Fruit fly (Drosophila melanogaster) whole organism, embryonic: Measurements from ENCODE around the gene Usp1.

Experiments
- Bteb2 ChIP-seq: fragments of 200-800 bp; sonication (Bioruptor generic); optimal IDR thresholded peaks from 2 replicates; lab custom pipeline; 2016; ENCODE audit warnings: missing biosample characterization, missing genetic modification characterization
- CG10147 ChIP-seq: fragments of 200-800 bp; sonication (Bioruptor generic); optimal IDR thresholded peaks from 2 replicates; lab custom pipeline; 2019; ENCODE audit warnings: missing biosample characterization, mild to moderate bottlenecking, missing genetic modification characterization, moderate library complexity
- CG10267 ChIP-seq: fragments of 200-800 bp; sonication (Bioruptor generic); optimal IDR thresholded peaks from 2 replicates; lab custom pipeline; 2018; ENCODE audit warnings: missing biosample characterization, mild to moderate bottlenecking, missing genetic modification characterization, moderate library complexity
- CG12769 ChIP-seq: fragments of 200-800 bp; sonication (Bioruptor generic); optimal IDR thresholded peaks from 2 replicates; lab custom pipeline; 2019; ENCODE audit warnings: missing biosample characterization, mild to moderate bottlenecking, missing genetic modification characterization, moderate library complexity
- CG13624 ChIP-seq: fragments of 200-800 bp; sonication (Bioruptor generic); optimal IDR thresholded peaks from 2 replicates; lab custom pipeline; 2016; ENCODE audit warnings: missing biosample characterization, missing genetic modification characterization
- CG15514 ChIP-seq: fragments of 200-800 bp; sonication (Bioruptor generic); optimal IDR thresholded peaks from 3 replicates; lab custom pipeline; 2017; ENCODE audit warnings: missing biosample characterization, missing genetic modification characterization, mild to moderate bottlenecking, moderate library complexity, missing genetic modification reagents
- CG1603 ChIP-seq: fragments of 200-800 bp; sonication (Bioruptor generic); optimal IDR thresholded peaks from 2 replicates; lab custom pipeline; 2019; ENCODE audit warnings: missing biosample characterization, mild to moderate bottlenecking, missing genetic modification characterization, moderate library complexity
- CG16813 ChIP-seq: fragments of 200-800 bp; sonication (Bioruptor generic); IDR thresholded peaks from 3 replicates; pipeline ENCODE4 v1.3.6; 2022; ENCODE audit warnings: missing biosample characterization, missing genetic modification characterization; ENCODE audit not compliant: partially characterized antibody
- CG17328 ChIP-seq: fragments of 200-800 bp; sonication (Bioruptor generic); IDR thresholded peaks from 2 replicates; pipeline ENCODE4 v1.3.6; 2022; ENCODE audit warnings: missing biosample characterization, missing genetic modification characterization
- CG17361 ChIP-seq: fragments of 200-800 bp; sonication (Bioruptor generic); IDR thresholded peaks from 3 replicates; pipeline ENCODE4 v1.3.6; 2022; ENCODE audit warnings: missing biosample characterization, missing genetic modification characterization
- CG2120 ChIP-seq: fragments of 200-800 bp; sonication (Bioruptor generic); optimal IDR thresholded peaks from 3 replicates; lab custom pipeline; 2016; ENCODE audit warnings: missing biosample characterization, missing genetic modification characterization
- CG2712 ChIP-seq: fragments of 200-800 bp; optimal IDR thresholded peaks from 3 replicates; lab custom pipeline; 2019; ENCODE audit warnings: missing biosample characterization, mild to moderate bottlenecking, missing genetic modification characterization, moderate library complexity
- CG3065 ChIP-seq: fragments of 200-800 bp; sonication (Bioruptor generic); optimal IDR thresholded peaks from 2 replicates; lab custom pipeline; 2016; ENCODE audit warnings: missing biosample characterization, missing genetic modification characterization
- CG34422 ChIP-seq: fragments of 200-800 bp; sonication (Bioruptor generic); IDR thresholded peaks from 3 replicates; pipeline ENCODE4 v1.3.6; 2022; ENCODE audit warnings: missing biosample characterization, missing genetic modification characterization
- CG42726 ChIP-seq: fragments of 200-800 bp; sonication (Bioruptor generic); IDR thresholded peaks from 2 replicates; pipeline ENCODE4 v1.3.6; 2022; ENCODE audit warnings: missing biosample characterization, missing genetic modification characterization; ENCODE audit not compliant: partially characterized antibody
- CG6791 ChIP-seq: fragments of 200-800 bp; sonication (Bioruptor generic); IDR thresholded peaks from 3 replicates; pipeline ENCODE4 v1.3.6; 2022; ENCODE audit warnings: missing biosample characterization, missing genetic modification characterization; ENCODE audit not compliant: partially characterized antibody
- CG7556 ChIP-seq: fragments of 200-800 bp; sonication (Bioruptor generic); optimal IDR thresholded peaks from 2 replicates; lab custom pipeline; 2017; ENCODE audit warnings: missing biosample characterization, mild to moderate bottlenecking, missing genetic modification characterization
- CG8089 ChIP-seq: fragments of 200-800 bp; sonication (Bioruptor generic); optimal IDR thresholded peaks from 3 replicates; lab custom pipeline; 2016; ENCODE audit warnings: missing biosample characterization, missing genetic modification characterization
- CG9609 ChIP-seq: fragments of 200-800 bp; sonication (Bioruptor generic); optimal IDR thresholded peaks from 3 replicates; lab custom pipeline; 2016; ENCODE audit warnings: missing biosample characterization, missing genetic modification characterization
- Doc3 ChIP-seq: fragments of 200-800 bp; sonication (Bioruptor generic); IDR thresholded peaks from 3 replicates; pipeline ENCODE4 v1.3.6; 2022; ENCODE audit warnings: missing biosample characterization, missing genetic modification characterization; ENCODE audit not compliant: partially characterized antibody
- Hsf ChIP-seq: fragments of 200-800 bp; sonication (Bioruptor generic); optimal IDR thresholded peaks from 3 replicates; lab custom pipeline; 2016; ENCODE audit warnings: missing biosample characterization, missing genetic modification characterization
- Lim3 ChIP-seq: fragments of 200-800 bp; sonication (Bioruptor generic); IDR thresholded peaks from 2 replicates; pipeline ENCODE4 v1.3.6; 2022; ENCODE audit warnings: missing biosample characterization, missing genetic modification characterization
- Med ChIP-seq: fragments of 200-800 bp; sonication (Bioruptor generic); peaks from one replicate; lab custom pipeline; 2016; ENCODE audit warnings: missing biosample characterization, missing genetic modification characterization, mild to moderate bottlenecking, inconsistent platforms, moderate library complexity
- Neu2 ChIP-seq: fragments of 200-800 bp; sonication (Bioruptor generic); optimal IDR thresholded peaks from 3 replicates; lab custom pipeline; 2016; ENCODE audit warnings: missing biosample characterization, missing genetic modification characterization, borderline replicate concordance
- Nf-YA ChIP-seq: fragments of 200-800 bp; sonication (Bioruptor generic); IDR thresholded peaks from 2 replicates; pipeline ENCODE4 v1.3.6; 2022; ENCODE audit warnings: missing biosample characterization, missing genetic modification characterization
- Pdp1 ChIP-seq, 2 experiments: fragments of 200-800 bp; sonication (Bioruptor generic); optimal IDR thresholded peaks; 3 replicates each; lab custom pipeline; 2016; ENCODE audit warnings: missing biosample characterization in 2 of 2, missing genetic modification characterization in 2 of 2, mild to moderate bottlenecking in 1 of 2, moderate library complexity in 1 of 2
- Scr ChIP-seq: fragments of 200-800 bp; sonication (Bioruptor generic); IDR thresholded peaks from 2 replicates; pipeline ENCODE4 v1.3.6; 2022; ENCODE audit warnings: missing biosample characterization, missing genetic modification characterization; ENCODE audit not compliant: partially characterized antibody
- Sry-β ChIP-seq: fragments of 200-800 bp; sonication (Bioruptor generic); optimal IDR thresholded peaks from 2 replicates; lab custom pipeline; 2018; ENCODE audit warnings: missing biosample characterization, mild to moderate bottlenecking, missing genetic modification characterization, moderate library complexity
- Xbp1 ChIP-seq: fragments of 200-800 bp; sonication (Bioruptor generic); optimal IDR thresholded peaks from 3 replicates; lab custom pipeline; 2016; ENCODE audit warnings: missing biosample characterization, mild to moderate bottlenecking, missing genetic modification characterization
- ab ChIP-seq: fragments of 200-800 bp; sonication (Bioruptor generic); optimal IDR thresholded peaks from 2 replicates; lab custom pipeline; 2016; ENCODE audit warnings: missing biosample characterization, missing genetic modification characterization
- bowl ChIP-seq: fragments of 200-800 bp; sonication (Bioruptor generic); IDR thresholded peaks from 2 replicates; pipeline ENCODE4 v1.3.6; 2022; ENCODE audit warnings: missing biosample characterization, missing genetic modification characterization
- cwo ChIP-seq: fragments of 200-800 bp; sonication (Bioruptor generic); optimal IDR thresholded peaks from 3 replicates; lab custom pipeline; 2017; ENCODE audit warnings: missing biosample characterization, missing genetic modification characterization, mild to moderate bottlenecking, moderate library complexity, missing genetic modification reagents
- eve ChIP-seq, 2 experiments: fragments of >200 bp; optimal IDR thresholded peaks; 2 replicates each; lab custom pipeline; 2017; ENCODE audit warnings: missing biosample characterization in 2 of 2, missing genetic modification characterization in 2 of 2
- gsb-n ChIP-seq: fragments of 200-800 bp; sonication (Bioruptor generic); optimal IDR thresholded peaks from 3 replicates; lab custom pipeline; 2018; ENCODE audit warnings: missing biosample characterization, mild to moderate bottlenecking, missing genetic modification characterization
- hbn ChIP-seq: fragments of 200-800 bp; sonication (Bioruptor generic); IDR thresholded peaks from 2 replicates; pipeline ENCODE4 v1.3.6; 2022; ENCODE audit warnings: missing biosample characterization, missing genetic modification characterization; ENCODE audit not compliant: partially characterized antibody
- her ChIP-seq: fragments of 200-800 bp; sonication (Bioruptor generic); optimal IDR thresholded peaks from 2 replicates; lab custom pipeline; 2016; ENCODE audit warnings: missing biosample characterization, missing genetic modification characterization
- insv ChIP-seq, 2 experiments: fragments of 200-800 bp; sonication (Bioruptor generic); optimal IDR thresholded peaks; 3 replicates each; lab custom pipeline; 2016 to 2018; ENCODE audit warnings: missing biosample characterization in 2 of 2, missing genetic modification characterization in 2 of 2
- knrl ChIP-seq: fragments of 200-800 bp; sonication (Bioruptor generic); IDR thresholded peaks from 3 replicates; pipeline ENCODE4 v1.3.6; 2022; ENCODE audit warnings: missing biosample characterization, missing genetic modification characterization; ENCODE audit not compliant: partially characterized antibody
- lbe ChIP-seq: fragments of 200-800 bp; sonication (Bioruptor generic); optimal IDR thresholded peaks from 2 replicates; lab custom pipeline; 2016; ENCODE audit warnings: missing biosample characterization, mild to moderate bottlenecking, missing genetic modification characterization
- nerfin-1 ChIP-seq: fragments of 200-800 bp; sonication (Bioruptor generic); optimal IDR thresholded peaks from 3 replicates; lab custom pipeline; 2019; ENCODE audit warnings: missing biosample characterization, mild to moderate bottlenecking, missing genetic modification characterization, moderate library complexity
- onecut ChIP-seq: fragments of 200-800 bp; sonication (Bioruptor generic); IDR thresholded peaks from 2 replicates; pipeline ENCODE4 v1.3.6; 2022; ENCODE audit warnings: missing biosample characterization, missing genetic modification characterization
- pita ChIP-seq: fragments of 200-800 bp; sonication (Bioruptor generic); optimal IDR thresholded peaks from 2 replicates; lab custom pipeline; 2017; ENCODE audit warnings: missing biosample characterization, mild to moderate bottlenecking, missing genetic modification characterization
- rib ChIP-seq: fragments of 200-800 bp; sonication (Bioruptor generic); IDR thresholded peaks from 2 replicates; pipeline ENCODE4 v1.3.6; 2022; ENCODE audit warnings: missing biosample characterization, missing genetic modification characterization
- row ChIP-seq: fragments of 200-800 bp; sonication (Bioruptor generic); IDR thresholded peaks from 3 replicates; pipeline ENCODE4 v1.3.6; 2022; ENCODE audit warnings: missing biosample characterization, missing genetic modification characterization
- sd ChIP-seq: fragments of 200-800 bp; sonication (Bioruptor generic); optimal IDR thresholded peaks from 3 replicates; lab custom pipeline; 2018; ENCODE audit warnings: missing biosample characterization, mild to moderate bottlenecking, missing genetic modification characterization, moderate library complexity
- twi ChIP-seq: fragments of 200-800 bp; optimal IDR thresholded peaks from 2 replicates; lab custom pipeline; 2019; ENCODE audit warnings: missing biosample characterization, mild to moderate bottlenecking, missing genetic modification characterization, moderate library complexity
- unc-4 ChIP-seq: fragments of 200-800 bp; sonication (Bioruptor generic); IDR thresholded peaks from 2 replicates; pipeline ENCODE4 v1.3.6; 2022; ENCODE audit warnings: missing biosample characterization, missing genetic modification characterization; ENCODE audit not compliant: partially characterized antibody
- vvl ChIP-seq: fragments of 200-800 bp; sonication (Bioruptor generic); IDR thresholded peaks from 2 replicates; pipeline ENCODE4 v1.3.6; 2022; ENCODE audit warnings: missing biosample characterization, missing genetic modification characterization
- zen ChIP-seq: fragments of 200-800 bp; sonication (Bioruptor generic); optimal IDR thresholded peaks from 3 replicates; lab custom pipeline; 2018; ENCODE audit warnings: missing biosample characterization, mild to moderate bottlenecking, missing genetic modification characterization, moderate library complexity

Gene Usp1

DNA sequence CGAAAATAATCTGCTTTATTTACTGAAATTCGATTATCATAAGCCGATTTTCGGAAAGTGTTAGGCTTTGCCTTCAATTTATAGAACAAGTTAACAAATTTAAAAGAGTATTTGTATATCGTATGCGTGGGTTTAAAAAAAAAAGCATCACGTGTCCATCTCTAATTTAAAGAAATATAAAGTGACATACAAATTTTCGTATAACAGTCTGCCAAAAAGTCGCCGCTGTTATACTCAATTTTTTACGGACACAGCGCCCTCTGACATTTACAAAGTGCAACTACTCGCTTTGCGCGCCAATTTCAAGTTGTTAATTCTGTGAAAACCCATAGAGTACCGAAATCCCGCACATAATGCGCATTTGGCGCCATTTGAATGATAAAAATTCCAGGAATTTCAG lies 22.5 kb downstream of the Usp1 start (continued):
- no peak for TF ChIP-seq CG3065
- TF ChIP-seq CG2712 (tag; lab: Kevin White, UChicago): peak; percentile 51
- TF ChIP-seq her (GFP tag; lab: Kevin White, UChicago): peak; percentile 3
- TF ChIP-seq CG2120 (GFP tag; lab: Kevin White, UChicago): peak; percentile 46
- peak; percentile 54 for TF ChIP-seq Xbp1 (GFP tag; lab: Kevin White, UChicago)
- TF ChIP-seq rib (GFP tag; lab: Robert Waterston, UW): peak; percentile 55; the same call in 1 of the 2 replicates
- peak; percentile 61 for TF ChIP-seq vvl
- peak; percentile 74; the same call in 2 of the 3 replicates for TF ChIP-seq CG6791 (GFP tag; lab: Robert Waterston, UW)
- no peak for TF ChIP-seq CG9609 (GFP tag; lab: Kevin White, UChicago)
- peak; percentile 81 for TF ChIP-seq Scr (GFP tag; lab: Robert Waterston, UW)
- no peak for TF ChIP-seq CG7556 (GFP tag; lab: Kevin White, UChicago)
- TF ChIP-seq zen: peak; percentile 33
- peak; percentile 37 for TF ChIP-seq CG13624 (GFP tag; lab: Kevin White, UChicago)
- no peak for TF ChIP-seq Nf-YA
- TF ChIP-seq CG17328 (GFP tag; lab: Robert Waterston, UW): peak; percentile 52
- TF ChIP-seq Bteb2 (GFP tag; lab: Kevin White, UChicago): peak; percentile 3
- peak; percentile 13 for TF ChIP-seq CG8089 (GFP tag; lab: Kevin White, UChicago)
- TF ChIP-seq Med: peak; percentile 88
- TF ChIP-seq CG1603 (tag; lab: Kevin White, UChicago): peak; percentile 40
- TF ChIP-seq nerfin-1: peak; percentile 35
- TF ChIP-seq Neu2: peak; percentile 19
- TF ChIP-seq ab (GFP tag; lab: Kevin White, UChicago): no peak
- no peak for TF ChIP-seq Lim3 (GFP tag; lab: Robert Waterston, UW)
- peak; percentile 80 for TF ChIP-seq sd (tag; lab: Kevin White, UChicago)
- TF ChIP-seq bowl: no peak
- TF ChIP-seq CG17361 (GFP tag; lab: Robert Waterston, UW): 0 out of 3 replicates have a peak, but pooled peaks have one; percentile 28
- peak; percentile 13 for TF ChIP-seq Hsf
- TF ChIP-seq CG10267 (tag; lab: Kevin White, UChicago): peak; percentile 27
- peak; percentile 85 for TF ChIP-seq hbn (GFP tag; lab: Robert Waterston, UW)
- TF ChIP-seq knrl (GFP tag; lab: Robert Waterston, UW): peak; percentile 79
- no peak for TF ChIP-seq twi (tag; lab: Kevin White, UChicago)
- TF ChIP-seq CG16813 (GFP tag; lab: Robert Waterston, UW): peak; percentile 68
- TF ChIP-seq insv (GFP tag; optimal IDR thresholded peaks at IDR 0.05; lab: Kevin White, UChicago): peak in 1 of 2 experiments; percentile 5
- TF ChIP-seq CG42726 (GFP tag; lab: Robert Waterston, UW): peak; percentile 80
- TF ChIP-seq CG10147: no peak
- TF ChIP-seq Pdp1 (GFP tag; optimal IDR thresholded peaks at IDR 0.05; lab: Kevin White, UChicago): peak in 1 of 2 experiments; percentile 4
- no peak for TF ChIP-seq cwo (GFP tag; lab: Kevin White, UChicago)
- peak; percentile 38; the same call in 1 of the 2 replicates for TF ChIP-seq onecut
- TF ChIP-seq eve (GFP tag; optimal IDR thresholded peaks at IDR 0.05; lab: Kevin White, UChicago): no peak
- peak; percentile 41 for TF ChIP-seq gsb-n (tag; lab: Kevin White, UChicago)
- no peak for TF ChIP-seq Sry-β (GFP tag; lab: Kevin White, UChicago)
- TF ChIP-seq unc-4 (GFP tag; lab: Robert Waterston, UW): peak; percentile 82
- TF ChIP-seq Doc3 (GFP tag; lab: Robert Waterston, UW): peak; percentile 89
- TF ChIP-seq row (GFP tag; lab: Robert Waterston, UW): peak; percentile 86
- peak; percentile 53; the same call in 1 of the 3 replicates for TF ChIP-seq CG34422
- peak; percentile 20 for TF ChIP-seq CG15514 (GFP tag; lab: Kevin White, UChicago)
- peak; percentile 11 for TF ChIP-seq lbe
- TF ChIP-seq pita: peak; percentile 37
- TF ChIP-seq CG12769 (tag; lab: Kevin White, UChicago): no peak
